Worm (Caenorhabditis elegans): ENCODE measurements around the gene Y97E10AR.2.

Y97E10AR.2 gene

ce11 chrV:8027429-8028142, 31.6 kb downstream of the Y97E10AR.2 start:
- TF ChIP-seq pax-3 (tag; optimal IDR thresholded peaks at IDR 0.05) (no peak), sox-4 (tag; optimal IDR thresholded peaks at IDR 0.05) (no peak), zip-4 (GFP tag; optimal IDR thresholded peaks at IDR 0.05) (no peak), ceh-82 (tag; optimal IDR thresholded peaks at IDR 0.05) (no peak), elt-3 (tag; optimal IDR thresholded peaks at IDR 0.05) (peak in 5 of 6 experiments; percentile 9 to 82 (median 30)), grh-1 (GFP tag; IDR thresholded peaks at IDR 0.05) (peak; percentile 74), efl-1 (optimal IDR thresholded peaks at IDR 0.05) (no peak), efl-1 (GFP tag; optimal IDR thresholded peaks at IDR 0.05 in 1 of 2) (peak in 1 of 2 experiments; percentile 54), lin-35 (GFP tag; optimal IDR thresholded peaks at IDR 0.05) (peak in 1 of 2 experiments; percentile 9), lin-14 (GFP tag; optimal IDR thresholded peaks at IDR 0.05) (peak; percentile 62), nhr-20 (tag; optimal IDR thresholded peaks at IDR 0.05) (peak; percentile 56), blmp-1 (tag; optimal IDR thresholded peaks at IDR 0.05) (peak; percentile 82), ces-1 (GFP tag; optimal IDR thresholded peaks at IDR 0.05) (no peak), lsy-2 (tag; optimal IDR thresholded peaks at IDR 0.05) (peak in 1 of 2 experiments; percentile 53), nhr-71 (tag; optimal IDR thresholded peaks at IDR 0.05) (peak; percentile 21), nhr-85 (tag) (peak; percentile 90), snu-23 (GFP tag; optimal IDR thresholded peaks at IDR 0.05) (peak; percentile 43)

- no peak for TF ChIP-seq nhr-47 (tag; optimal IDR thresholded peaks at IDR 0.05)
- peak in 1 of 2 experiments; percentile 7 for TF ChIP-seq lsy-2 (tag; optimal IDR thresholded peaks at IDR 0.05)
These were observed 33.0 kb downstream of the Y97E10AR.2 start, which contains the start of gene oma-2 for ce11 chrV:8028825-8029489. oma-2 (plus strand) TSS chrV:8029439.

- TF ChIP-seq ceh-90 (tag; optimal IDR thresholded peaks at IDR 0.05) (no peak), dpl-1 (GFP tag; optimal IDR thresholded peaks at IDR 0.05) (peak; percentile 92 to 97 (median 97)), nhr-11 (tag; optimal IDR thresholded peaks at IDR 0.05) (no peak), unc-86 (tag; optimal IDR thresholded peaks at IDR 0.05) (peak; percentile 39), mab-9 (GFP tag; IDR thresholded peaks at IDR 0.05) (no peak), pqm-1 (tag; optimal IDR thresholded peaks at IDR 0.05) (no peak), hpl-2 (GFP tag; optimal IDR thresholded peaks at IDR 0.05) (no peak), lin-35 (GFP tag; optimal IDR thresholded peaks at IDR 0.05) (peak; percentile 96 to 98), ets-5 (GFP tag; IDR thresholded peaks at IDR 0.05) (no peak), efl-1 (optimal IDR thresholded peaks at IDR 0.05) (peak; percentile 97 to 99), efl-1 (GFP tag; optimal IDR thresholded peaks at IDR 0.05 in 1 of 2) (peak; percentile 97 to 100), ceh-63 (GFP tag; optimal IDR thresholded peaks at IDR 0.05) (no peak), nhr-12 (tag; optimal IDR thresholded peaks at IDR 0.05) (no peak), fkh-4 (tag; optimal IDR thresholded peaks at IDR 0.05; ENCODE audit: borderline replicate concordance) (no peak), unc-30 (tag; optimal IDR thresholded peaks at IDR 0.05) (no peak), sptf-1 (tag; optimal IDR thresholded peaks at IDR 0.05) (no peak), pag-3 (tag; optimal IDR thresholded peaks at IDR 0.05; ENCODE audit: borderline replicate concordance, insufficient read depth) (no peak), swsn-7 (tag; optimal IDR thresholded peaks at IDR 0.05) (peak; percentile 53), unc-130 (tag; optimal IDR thresholded peaks at IDR 0.05) (peak; percentile 63), hlh-17 (GFP tag; optimal IDR thresholded peaks at IDR 0.05; ENCODE audit: borderline replicate concordance) (no peak), lin-13 (GFP tag; optimal IDR thresholded peaks at IDR 0.05) (no peak), ztf-11 (tag; optimal IDR thresholded peaks at IDR 0.05) (no peak), fkh-10 (GFP tag; optimal IDR thresholded peaks at IDR 0.05) (no peak), Y116A8C.19 (tag; optimal IDR thresholded peaks at IDR 0.05; ENCODE audit: borderline replicate concordance) (no peak), snpc-4 (tag; optimal IDR thresholded peaks at IDR 0.05) (no peak), tbx-2 (tag; optimal IDR thresholded peaks at IDR 0.05) (peak; percentile 66), rnt-1 (tag; optimal IDR thresholded peaks at IDR 0.05) (peak; percentile 70), nhr-90 (tag; optimal IDR thresholded peaks at IDR 0.05; ENCODE audit: poor library complexity) (peak; percentile 61), elt-3 (tag; optimal IDR thresholded peaks at IDR 0.05) (no peak), alr-1 (tag; optimal IDR thresholded peaks at IDR 0.05; ENCODE audit: borderline replicate concordance) (no peak), egl-13 (tag; optimal IDR thresholded peaks at IDR 0.05) (no peak), nhr-19 (GFP tag; conservative IDR thresholded peaks at IDR 0.05) (peak; percentile 63)
These were observed 35.1 kb downstream of the Y97E10AR.2 start, which contains the start of gene vars-1 for ce11 chrV:8031121-8031520. vars-1 (plus strand) TSS chrV:8031411.
